Fruit fly (Drosophila melanogaster): ENCODE measurements around the gene tim.

DNA sequence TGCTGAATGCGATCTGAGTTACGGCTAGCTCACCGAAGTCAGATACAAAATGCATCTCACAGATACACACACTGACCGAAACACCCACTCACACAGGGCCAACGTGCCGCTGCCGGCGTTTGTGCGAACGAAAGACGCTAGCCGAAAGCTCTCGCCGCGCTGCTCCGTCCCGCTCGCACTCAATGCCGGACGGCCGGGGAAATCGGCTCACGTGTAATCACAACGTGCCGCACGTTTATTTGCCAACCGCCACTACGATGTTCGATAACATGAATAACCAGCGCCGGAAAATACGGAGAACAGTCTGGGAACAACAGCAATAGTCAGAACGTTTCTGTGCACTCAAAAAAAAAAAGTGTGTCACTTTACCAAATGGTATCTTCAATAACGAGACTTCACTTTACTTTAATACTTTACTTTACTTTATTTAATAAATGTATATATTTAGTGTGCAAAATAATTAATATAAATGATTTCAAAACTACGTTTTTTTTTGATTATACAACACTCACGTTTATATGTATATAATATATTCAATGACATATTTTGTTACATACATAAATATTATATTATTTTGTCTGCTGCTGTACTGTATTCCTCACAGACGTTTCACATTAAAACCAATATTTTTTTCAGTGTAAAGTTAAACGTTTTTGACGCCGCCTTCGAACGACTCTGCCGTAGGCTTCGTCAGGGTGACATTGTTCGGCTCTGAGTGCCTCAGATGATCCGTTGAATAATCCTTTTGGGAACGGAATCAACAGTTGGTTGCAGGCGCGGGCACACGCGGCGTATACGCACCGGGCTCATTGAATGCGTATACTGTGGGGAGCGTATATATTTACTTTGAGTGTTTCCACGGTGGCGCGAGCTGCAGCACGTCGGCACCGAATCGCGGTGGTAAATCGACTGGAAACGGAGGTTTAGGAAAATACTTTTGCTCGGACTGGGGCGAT lies at the start of gene tim:
- TF ChIP-seq rgr (GFP tag; optimal IDR thresholded peaks at IDR 0.05) (no peak), Myc (optimal IDR thresholded peaks at IDR 0.05) (no peak), brk (GFP tag; optimal IDR thresholded peaks at IDR 0.05) (no peak), CrebA (GFP tag; optimal IDR thresholded peaks at IDR 0.05; ENCODE audit: borderline replicate concordance) (no peak), CG32264 (GFP tag; optimal IDR thresholded peaks at IDR 0.05) (no peak), psq (GFP tag; optimal IDR thresholded peaks at IDR 0.05) (no peak), lola (GFP tag; optimal IDR thresholded peaks at IDR 0.05) (no peak)
